Fruit fly (Drosophila melanogaster) whole organism, embryonic: ENCODE measurements around the gene CG12112.
A peak's percentile ranks its signal among the peaks of the same experiment; 100 is the strongest.

Experiments used
- Asciz ChIP-seq: fragments of 200-800 bp; sonication (Bioruptor generic); optimal IDR thresholded peaks from 2 replicates; lab custom pipeline; 2017; ENCODE audit warnings: missing biosample characterization, mild to moderate bottlenecking, missing genetic modification characterization, missing genetic modification reagents
- Awh ChIP-seq: fragments of 200-800 bp; sonication (Bioruptor generic); IDR thresholded peaks from 2 replicates; pipeline ENCODE4, ENCODE4 v1.3.6; 2022; ENCODE audit warnings: missing biosample characterization, missing genetic modification characterization
- CG10979 ChIP-seq: fragments of 200-800 bp; sonication (Bioruptor generic); optimal IDR thresholded peaks from 2 replicates; lab custom pipeline; 2018; ENCODE audit warnings: missing biosample characterization, mild to moderate bottlenecking, missing genetic modification characterization, moderate library complexity
- CG11560 ChIP-seq: fragments of 200-800 bp; sonication (Bioruptor generic); IDR thresholded peaks from 3 replicates; pipeline ENCODE4 v1.3.6; 2022; ENCODE audit warnings: missing biosample characterization, missing genetic modification characterization
- CG1233 ChIP-seq: fragments of 200-800 bp; sonication (Bioruptor generic); optimal IDR thresholded peaks from 4 replicates; lab custom pipeline; 2018; ENCODE audit warnings: missing biosample characterization, mild to moderate bottlenecking, missing genetic modification characterization
- CG12391 ChIP-seq: fragments of 200-800 bp; sonication (Bioruptor generic); optimal IDR thresholded peaks from 3 replicates; lab custom pipeline; 2018; ENCODE audit warnings: missing biosample characterization, mild to moderate bottlenecking, missing genetic modification characterization, moderate library complexity
- CG13296 ChIP-seq: fragments of 200-800 bp; sonication (Bioruptor generic); optimal IDR thresholded peaks from 3 replicates; lab custom pipeline; 2018; ENCODE audit warnings: missing biosample characterization, mild to moderate bottlenecking, missing genetic modification characterization
- CG14965 ChIP-seq: fragments of 200-800 bp; sonication (Bioruptor generic); optimal IDR thresholded peaks from 2 replicates; lab custom pipeline; 2016; ENCODE audit warnings: missing biosample characterization, missing genetic modification characterization, borderline replicate concordance
- CG17568 ChIP-seq: fragments of 200-800 bp; sonication (Bioruptor generic); optimal IDR thresholded peaks from 2 replicates; lab custom pipeline; 2018; ENCODE audit warnings: missing biosample characterization, mild to moderate bottlenecking, missing genetic modification characterization, moderate library complexity
- CG17829 ChIP-seq: fragments of 200-800 bp; optimal IDR thresholded peaks from 2 replicates; lab custom pipeline; 2019; ENCODE audit warnings: missing biosample characterization, mild to moderate bottlenecking, missing genetic modification characterization, moderate library complexity
- CG18599 ChIP-seq: fragments of 200-800 bp; sonication (Bioruptor generic); optimal IDR thresholded peaks from 3 replicates; lab custom pipeline; 2017; ENCODE audit warnings: missing biosample characterization, missing genetic modification characterization, mild to moderate bottlenecking, moderate library complexity, missing genetic modification reagents
- CG18764 ChIP-seq: fragments of 200-800 bp; sonication (Bioruptor generic); optimal IDR thresholded peaks from 3 replicates; lab custom pipeline; 2016; ENCODE audit warnings: missing biosample characterization, missing genetic modification characterization
- CG2712 ChIP-seq: fragments of 200-800 bp; optimal IDR thresholded peaks from 3 replicates; lab custom pipeline; 2019; ENCODE audit warnings: missing biosample characterization, mild to moderate bottlenecking, missing genetic modification characterization, moderate library complexity
- CG32532 ChIP-seq: fragments of 200-800 bp; sonication (Bioruptor generic); IDR thresholded peaks from 2 replicates; pipeline ENCODE4 v1.3.6; 2022; ENCODE audit warnings: missing biosample characterization, missing genetic modification characterization
- CG4282 ChIP-seq: fragments of 200-800 bp; sonication (Bioruptor generic); optimal IDR thresholded peaks from 2 replicates; lab custom pipeline; 2016; ENCODE audit warnings: missing biosample characterization, missing genetic modification characterization
- CG5953 ChIP-seq: fragments of 200-800 bp; sonication (Bioruptor generic); IDR thresholded peaks from 2 replicates; pipeline ENCODE4 v1.3.6; 2022; ENCODE audit warnings: missing biosample characterization, missing genetic modification characterization
- CG6689 ChIP-seq: fragments of 200-800 bp; sonication (Bioruptor generic); IDR thresholded peaks from 2 replicates; pipeline ENCODE4 v1.3.6; 2022; ENCODE audit warnings: missing biosample characterization, missing genetic modification characterization
- CG7928 ChIP-seq: fragments of 200-800 bp; sonication (Bioruptor generic); optimal IDR thresholded peaks from 2 replicates; lab custom pipeline; 2017; ENCODE audit warnings: missing biosample characterization, mild to moderate bottlenecking, missing genetic modification characterization
- CG8478 ChIP-seq: fragments of >200 bp; optimal IDR thresholded peaks from 2 replicates; lab custom pipeline; 2018
- CG8944 ChIP-seq: fragments of 200-800 bp; sonication (Bioruptor generic); optimal IDR thresholded peaks from 3 replicates; lab custom pipeline; 2016; ENCODE audit warnings: missing biosample characterization, missing genetic modification characterization
- CG9215 ChIP-seq: fragments of 200-800 bp; sonication (Bioruptor generic); IDR thresholded peaks from 2 replicates; pipeline ENCODE4 v1.3.6; 2022; ENCODE audit warnings: missing biosample characterization, missing genetic modification characterization
- CrebB ChIP-seq: fragments of 200-800 bp; sonication (Bioruptor generic); optimal IDR thresholded peaks from 3 replicates; lab custom pipeline; 2018; ENCODE audit warnings: missing biosample characterization, mild to moderate bottlenecking, missing genetic modification characterization
- Drgx ChIP-seq: fragments of 200-800 bp; sonication (Bioruptor generic); IDR thresholded peaks from 2 replicates; pipeline ENCODE4 v1.3.6; 2022; ENCODE audit warnings: missing biosample characterization, missing genetic modification characterization
- Fer2 ChIP-seq: fragments of 200-800 bp; sonication (Bioruptor generic); optimal IDR thresholded peaks from 2 replicates; lab custom pipeline; 2018; ENCODE audit warnings: missing biosample characterization, mild to moderate bottlenecking, missing genetic modification characterization, moderate library complexity
- Fer3 ChIP-seq: fragments of 200-800 bp; sonication (Bioruptor generic); optimal IDR thresholded peaks from 2 replicates; lab custom pipeline; 2018; ENCODE audit warnings: missing biosample characterization, mild to moderate bottlenecking, missing genetic modification characterization, moderate library complexity
- Gsc ChIP-seq: fragments of 200-800 bp; sonication (Bioruptor generic); IDR thresholded peaks from 2 replicates; pipeline ENCODE4 v1.3.6; 2022; ENCODE audit warnings: missing biosample characterization, missing genetic modification characterization
- HLH3B ChIP-seq: fragments of 200-800 bp; sonication (Bioruptor generic); IDR thresholded peaks from 2 replicates; pipeline ENCODE4 v1.3.6; 2022; ENCODE audit warnings: missing biosample characterization, missing genetic modification characterization
- HLHmδ ChIP-seq: fragments of 200-800 bp; sonication (Bioruptor generic); optimal IDR thresholded peaks from 2 replicates; lab custom pipeline; 2018; ENCODE audit warnings: missing biosample characterization, mild to moderate bottlenecking, missing genetic modification characterization, moderate library complexity
- Hmx ChIP-seq: fragments of 200-800 bp; sonication (Bioruptor generic); optimal IDR thresholded peaks from 2 replicates; lab custom pipeline; 2016; ENCODE audit warnings: missing biosample characterization, missing genetic modification characterization
- Lim3 ChIP-seq: fragments of 200-800 bp; sonication (Bioruptor generic); IDR thresholded peaks from 2 replicates; pipeline ENCODE4 v1.3.6; 2022; ENCODE audit warnings: missing biosample characterization, missing genetic modification characterization
- Oaz ChIP-seq: fragments of 200-800 bp; sonication (Bioruptor generic); IDR thresholded peaks from 2 replicates; pipeline ENCODE4 v1.3.6; 2022; ENCODE audit warnings: missing biosample characterization, missing genetic modification characterization
- Sox102F ChIP-seq: fragments of 200-800 bp; sonication (Bioruptor generic); optimal IDR thresholded peaks from 2 replicates; lab custom pipeline; 2018; ENCODE audit warnings: missing biosample characterization, mild to moderate bottlenecking, missing genetic modification characterization, moderate library complexity
- Tbp ChIP-seq: fragments of >200 bp; optimal IDR thresholded peaks from 2 replicates; lab custom pipeline; 2018; ENCODE audit warnings: missing biosample characterization, missing genetic modification characterization
- abd-A ChIP-seq: fragments of 200-800 bp; sonication (Bioruptor generic); optimal IDR thresholded peaks from 3 replicates; lab custom pipeline; 2019; ENCODE audit warnings: missing biosample characterization, mild to moderate bottlenecking, missing genetic modification characterization, moderate library complexity
- cas ChIP-seq: fragments of 200-800 bp; sonication (Bioruptor generic); IDR thresholded peaks from 2 replicates; pipeline ENCODE4 v1.3.6; 2022; ENCODE audit warnings: missing biosample characterization, missing genetic modification characterization
- chm ChIP-seq: fragments of 200-800 bp; sonication (Bioruptor generic); IDR thresholded peaks from 2 replicates; pipeline ENCODE4 v1.3.6; 2022; ENCODE audit warnings: missing biosample characterization, missing genetic modification characterization
- chn ChIP-seq: fragments of 200-800 bp; sonication (Bioruptor generic); optimal IDR thresholded peaks from 2 replicates; lab custom pipeline; 2016; ENCODE audit warnings: missing biosample characterization, missing genetic modification characterization
- dpn ChIP-seq, 2 experiments: fragments of 200-800 bp; sonication (Bioruptor generic); optimal IDR thresholded peaks; 3 replicates each; lab custom pipeline; 2016; ENCODE audit warnings: missing biosample characterization in 2 of 2, missing genetic modification characterization in 2 of 2
- ftz-f1 ChIP-seq: fragments of 200-800 bp; sonication (Bioruptor generic); optimal IDR thresholded peaks from 2 replicates; lab custom pipeline; 2016; ENCODE audit warnings: missing biosample characterization, missing genetic modification characterization
- ind ChIP-seq: fragments of 200-800 bp; sonication (Bioruptor generic); optimal IDR thresholded peaks from 3 replicates; lab custom pipeline; 2016; ENCODE audit warnings: missing biosample characterization, missing genetic modification characterization
- insv ChIP-seq, 2 experiments: fragments of 200-800 bp; sonication (Bioruptor generic); optimal IDR thresholded peaks; 3 replicates each; lab custom pipeline; 2016 to 2018; ENCODE audit warnings: missing biosample characterization in 2 of 2, missing genetic modification characterization in 2 of 2
- nom ChIP-seq: fragments of 200-800 bp; sonication (Bioruptor generic); optimal IDR thresholded peaks from 2 replicates; lab custom pipeline; 2017; ENCODE audit warnings: missing biosample characterization, missing genetic modification characterization, mild to moderate bottlenecking, moderate library complexity, missing genetic modification reagents
- pnt ChIP-seq: fragments of 200-800 bp; sonication (Bioruptor generic); optimal IDR thresholded peaks from 3 replicates; lab custom pipeline; 2016; ENCODE audit warnings: missing biosample characterization, missing genetic modification characterization
- rib ChIP-seq: fragments of 200-800 bp; sonication (Bioruptor generic); IDR thresholded peaks from 2 replicates; pipeline ENCODE4 v1.3.6; 2022; ENCODE audit warnings: missing biosample characterization, missing genetic modification characterization
- schlank ChIP-seq: fragments of 200-800 bp; sonication (Bioruptor generic); optimal IDR thresholded peaks from 2 replicates; lab custom pipeline; 2018; ENCODE audit warnings: missing biosample characterization, mild to moderate bottlenecking, missing genetic modification characterization
- so ChIP-seq: fragments of 200-800 bp; sonication (Bioruptor generic); IDR thresholded peaks from 3 replicates; pipeline ENCODE4 v1.3.6; 2022; ENCODE audit warnings: missing biosample characterization, missing genetic modification characterization
- tap ChIP-seq: fragments of 200-800 bp; optimal IDR thresholded peaks from 3 replicates; lab custom pipeline; 2019; ENCODE audit warnings: missing biosample characterization, mild to moderate bottlenecking, missing genetic modification characterization, moderate library complexity
- ttk ChIP-seq: fragments of 200-800 bp; sonication (Bioruptor generic); IDR thresholded peaks from 2 replicates; pipeline ENCODE4 v2.1.2; 2022; ENCODE audit warnings: missing biosample characterization, missing genetic modification characterization
- usp ChIP-seq: fragments of >200 bp; optimal IDR thresholded peaks from 2 replicates; lab custom pipeline; 2017; ENCODE audit warnings: missing biosample characterization, missing genetic modification characterization
- vfl ChIP-seq: fragments of 200-800 bp; sonication (Bioruptor generic); optimal IDR thresholded peaks from 2 replicates; lab custom pipeline; 2016; ENCODE audit warnings: missing biosample characterization, missing genetic modification characterization
- yki ChIP-seq: fragments of >200 bp; optimal IDR thresholded peaks from 3 replicates; lab custom pipeline; 2018
- z ChIP-seq: fragments of 200-800 bp; sonication (Bioruptor generic); IDR thresholded peaks from 3 replicates; pipeline ENCODE4 v1.3.6; 2022; ENCODE audit warnings: missing biosample characterization, missing genetic modification characterization

The CG12112 gene

dm6 chrX:8518025-8518661 lies 41.8 kb downstream of the CG12112 start (continued):
- TF ChIP-seq Oaz (GFP tag; lab: Robert Waterston, UW) (no peak), Lim3 (GFP tag; lab: Robert Waterston, UW) (no peak), CG6689 (GFP tag; lab: Robert Waterston, UW) (no peak), ind (GFP tag; lab: Kevin White, UChicago) (no peak), Gsc (GFP tag; lab: Robert Waterston, UW) (no peak), CG18599 (GFP tag; lab: Kevin White, UChicago) (no peak), cas (GFP tag; lab: Robert Waterston, UW) (no peak), Fer3 (tag; lab: Kevin White, UChicago) (no peak), CG17829 (no peak), usp (GFP tag; lab: Kevin White, UChicago) (no peak), chm (GFP tag; lab: Robert Waterston, UW) (0 out of 2 replicates have a peak, but pooled peaks have one; percentile 23), Tbp (no peak), insv (GFP tag; optimal IDR thresholded peaks at IDR 0.05; lab: Kevin White, UChicago) (no peak), CG12391 (no peak), tap (tag; lab: Kevin White, UChicago) (no peak), ttk (GFP tag; lab: Robert Waterston, UW) (no peak), CG32532 (GFP tag; lab: Robert Waterston, UW) (0 out of 2 replicates have a peak, but pooled peaks have one; percentile 4), CG1233 (GFP tag; lab: Kevin White, UChicago) (no peak), CG5953 (GFP tag; lab: Robert Waterston, UW) (no peak), pnt (GFP tag; lab: Kevin White, UChicago) (no peak), so (GFP tag; lab: Robert Waterston, UW) (no peak), HLH3B (no peak), Sox102F (GFP tag; lab: Kevin White, UChicago) (no peak), CG11560 (tag; lab: Robert Waterston, UW) (no peak), abd-A (tag; lab: Kevin White, UChicago) (peak; percentile 51), CG8944 (GFP tag; lab: Kevin White, UChicago) (no peak), CG7928 (GFP tag; lab: Kevin White, UChicago) (no peak), schlank (no peak), CG10979 (tag; lab: Kevin White, UChicago) (no peak), vfl (GFP tag; lab: Kevin White, UChicago) (no peak), CG2712 (tag; lab: Kevin White, UChicago) (no peak), rib (GFP tag; lab: Robert Waterston, UW) (peak; percentile 55; the same call in 1 of the 2 replicates), Fer2 (tag; lab: Kevin White, UChicago) (no peak), z (GFP tag; lab: Robert Waterston, UW) (peak; percentile 95), dpn (GFP tag; optimal IDR thresholded peaks at IDR 0.05; lab: Kevin White, UChicago) (no peak), CG17568 (GFP tag; lab: Kevin White, UChicago) (no peak), Drgx (GFP tag; lab: Robert Waterston, UW) (0 out of 2 replicates have a peak, but pooled peaks have one; percentile 18), Awh (GFP tag; lab: Robert Waterston, UW) (no peak), CG14965 (no peak), CG8478 (no peak), CrebB (tag; lab: Kevin White, UChicago) (no peak), Asciz (GFP tag; lab: Kevin White, UChicago) (no peak), CG13296 (GFP tag; lab: Kevin White, UChicago) (no peak), CG18764 (GFP tag; lab: Kevin White, UChicago) (no peak), CG4282 (GFP tag; lab: Kevin White, UChicago) (no peak), Hmx (GFP tag; lab: Kevin White, UChicago) (no peak), ftz-f1 (GFP tag; lab: Kevin White, UChicago) (peak; percentile 13), nom (GFP tag; lab: Kevin White, UChicago) (peak; percentile 65), CG9215 (no peak), HLHmδ (GFP tag; lab: Kevin White, UChicago) (no peak), chn (GFP tag; lab: Kevin White, UChicago) (no peak), yki (lab: Kevin White, UChicago) (peak; percentile 11)
